Worm (Caenorhabditis elegans): ENCODE data around the gene cyn-2.

The cyn-2 gene

ce11 chrIII:13713807-13714206, 21.3 kb downstream of the cyn-2 start:
- TF ChIP-seq fos-1 (tag; optimal IDR thresholded peaks at IDR 0.05) (no peak), sma-3 (GFP tag; optimal IDR thresholded peaks at IDR 0.05) (no peak), mbf-1 (tag; optimal IDR thresholded peaks at IDR 0.05) (no peak), egl-27 (tag; optimal IDR thresholded peaks at IDR 0.05) (no peak)

ce11 chrIII:13714950-13715349, 22.5 kb downstream of the cyn-2 start:
- no peak for TF ChIP-seq unc-62 (GFP tag; optimal IDR thresholded peaks at IDR 0.05)
- no peak for TF ChIP-seq Y55F3AM.14 (GFP tag; optimal IDR thresholded peaks at IDR 0.05)
- no peak for TF ChIP-seq sem-4 (tag; optimal IDR thresholded peaks at IDR 0.05)
- no peak for TF ChIP-seq mbf-1 (tag; optimal IDR thresholded peaks at IDR 0.05)
- no peak for TF ChIP-seq lsy-2 (tag; optimal IDR thresholded peaks at IDR 0.05)
- TF ChIP-seq ceh-16 (tag; optimal IDR thresholded peaks at IDR 0.05), result no peak
- TF ChIP-seq C34F6.9 (tag; optimal IDR thresholded peaks at IDR 0.05), result no peak
- no peak for TF ChIP-seq nhr-6 (tag; optimal IDR thresholded peaks at IDR 0.05)
- TF ChIP-seq egl-27 (tag; optimal IDR thresholded peaks at IDR 0.05), result no peak
- TF ChIP-seq lin-39 (tag; optimal IDR thresholded peaks at IDR 0.05), result no peak
- no peak for TF ChIP-seq fos-1 (tag; optimal IDR thresholded peaks at IDR 0.05)

- TF ChIP-seq lsy-2 (tag; optimal IDR thresholded peaks at IDR 0.05) (peak in 1 of 2 experiments; percentile 57), mbf-1 (tag; optimal IDR thresholded peaks at IDR 0.05) (no peak), C34F6.9 (tag; optimal IDR thresholded peaks at IDR 0.05) (peak; percentile 45), dmd-4 (tag; optimal IDR thresholded peaks at IDR 0.05) (peak; percentile 34), sma-9 (GFP tag; optimal IDR thresholded peaks at IDR 0.05) (peak; percentile 40), sma-9 (tag; optimal IDR thresholded peaks at IDR 0.05) (no peak), ZK546.5 (tag; optimal IDR thresholded peaks at IDR 0.05) (no peak), ztf-4 (tag; optimal IDR thresholded peaks at IDR 0.05) (peak; percentile 51), nhr-21 (tag; optimal IDR thresholded peaks at IDR 0.05) (peak; percentile 59), crh-2 (tag; optimal IDR thresholded peaks at IDR 0.05) (peak; percentile 7), mab-5 (tag; optimal IDR thresholded peaks at IDR 0.05) (no peak), unc-62 (GFP tag; optimal IDR thresholded peaks at IDR 0.05) (no peak), snpc-4 (tag; optimal IDR thresholded peaks at IDR 0.05) (no peak), zag-1 (tag; optimal IDR thresholded peaks at IDR 0.05) (no peak), nhr-10 (tag; optimal IDR thresholded peaks at IDR 0.05) (no peak), ztf-1 (GFP tag; conservative IDR thresholded peaks at IDR 0.05) (no peak)
Observed at ce11 chrIII:13716266-13716665, 23.8 kb downstream of the cyn-2 start.

- TF ChIP-seq ztf-11 (tag; optimal IDR thresholded peaks at IDR 0.05) (no peak), nhr-21 (tag; optimal IDR thresholded peaks at IDR 0.05) (peak; percentile 25), lin-39 (tag; optimal IDR thresholded peaks at IDR 0.05) (no peak), sma-3 (GFP tag; optimal IDR thresholded peaks at IDR 0.05) (no peak)
Observed at ce11 chrIII:13716831-13717230, 24.4 kb downstream of the cyn-2 start.

- TF ChIP-seq ZK546.5 (tag; optimal IDR thresholded peaks at IDR 0.05) (no peak), sem-4 (tag; optimal IDR thresholded peaks at IDR 0.05) (peak; percentile 14), ztf-11 (tag; optimal IDR thresholded peaks at IDR 0.05) (no peak), snpc-4 (tag; optimal IDR thresholded peaks at IDR 0.05) (no peak), dmd-4 (tag; optimal IDR thresholded peaks at IDR 0.05) (no peak), zag-1 (tag; optimal IDR thresholded peaks at IDR 0.05) (no peak), elt-3 (tag; optimal IDR thresholded peaks at IDR 0.05) (no peak), nhr-21 (tag; optimal IDR thresholded peaks at IDR 0.05) (no peak), lin-39 (tag; optimal IDR thresholded peaks at IDR 0.05) (no peak), egl-27 (tag; optimal IDR thresholded peaks at IDR 0.05) (peak; percentile 31), mdl-1 (tag; optimal IDR thresholded peaks at IDR 0.05) (peak; percentile 59 to 66), nhr-10 (tag; optimal IDR thresholded peaks at IDR 0.05) (no peak), ama-1 (optimal IDR thresholded peaks at IDR 0.05) (no peak), blmp-1 (tag; optimal IDR thresholded peaks at IDR 0.05; ENCODE audit: insufficient read depth) (peak; percentile 21), ceh-16 (tag; optimal IDR thresholded peaks at IDR 0.05) (peak; percentile 13), Y55F3AM.14 (GFP tag; optimal IDR thresholded peaks at IDR 0.05) (no peak), nhr-25 (tag; optimal IDR thresholded peaks at IDR 0.05) (peak; percentile 32), nhr-11 (tag; optimal IDR thresholded peaks at IDR 0.05) (no peak), unc-62 (GFP tag; optimal IDR thresholded peaks at IDR 0.05) (no peak), nhr-6 (tag; optimal IDR thresholded peaks at IDR 0.05) (no peak), nhr-12 (tag; optimal IDR thresholded peaks at IDR 0.05) (no peak), R02D3.7 (tag; optimal IDR thresholded peaks at IDR 0.05) (no peak), alr-1 (tag; optimal IDR thresholded peaks at IDR 0.05) (no peak), peb-1 (tag; optimal IDR thresholded peaks at IDR 0.05) (no peak), crh-2 (tag; optimal IDR thresholded peaks at IDR 0.05) (peak; percentile 45), nhr-129 (tag; optimal IDR thresholded peaks at IDR 0.05) (peak; percentile 71), unc-55 (GFP tag; optimal IDR thresholded peaks at IDR 0.05) (peak; percentile 63), F13H6.1 (tag; optimal IDR thresholded peaks at IDR 0.05) (peak; percentile 76), fos-1 (tag; optimal IDR thresholded peaks at IDR 0.05) (peak; percentile 75), ztf-1 (GFP tag; conservative IDR thresholded peaks at IDR 0.05) (no peak), skn-1 (tag; optimal IDR thresholded peaks at IDR 0.05) (no peak), lin-11 (tag; optimal IDR thresholded peaks at IDR 0.05) (peak; percentile 66), gmeb-1 (tag; optimal IDR thresholded peaks at IDR 0.05) (no peak), C34F6.9 (tag; optimal IDR thresholded peaks at IDR 0.05) (peak; percentile 69), sma-9 (GFP tag; optimal IDR thresholded peaks at IDR 0.05) (peak; percentile 85), sma-9 (tag; optimal IDR thresholded peaks at IDR 0.05) (no peak), mab-5 (tag; optimal IDR thresholded peaks at IDR 0.05) (no peak), elt-1 (tag; optimal IDR thresholded peaks at IDR 0.05) (no peak)
Observed at ce11 chrIII:13717505-13717904, 25.0 kb downstream of the cyn-2 start.
